Worm (Caenorhabditis elegans): Measurements from ENCODE around the gene srg-34.

ce11 chrV:18564786-18565185 is at the start of gene srg-34:
- TF ChIP-seq hnd-1 (tag; optimal IDR thresholded peaks at IDR 0.05) (no peak), B0310.2 (tag; optimal IDR thresholded peaks at IDR 0.05) (no peak), hmg-4 (GFP tag; optimal IDR thresholded peaks at IDR 0.05) (no peak), ama-1 (optimal IDR thresholded peaks at IDR 0.05) (no peak), tbx-11 (GFP tag; IDR thresholded peaks at IDR 0.05) (no peak), tbx-37 (GFP tag; conservative IDR thresholded peaks at IDR 0.05) (no peak), ceh-13 (GFP tag; optimal IDR thresholded peaks at IDR 0.05) (no peak), tra-4 (tag; optimal IDR thresholded peaks at IDR 0.05) (no peak), flt-1 (GFP tag; IDR thresholded peaks at IDR 0.05) (no peak), sea-1 (GFP tag; conservative IDR thresholded peaks at IDR 0.05) (no peak), ets-7 (tag; optimal IDR thresholded peaks at IDR 0.05) (no peak), pes-1 (GFP tag; IDR thresholded peaks at IDR 0.05) (no peak), aly-1 (tag; optimal IDR thresholded peaks at IDR 0.05) (no peak)

Measured in whole organism, early embryonic.